Fruit fly (Drosophila melanogaster): ENCODE measurements around the gene CG7031.

The CG7031 gene

dm6 chr3R:22784674-22785316, 19.3 kb upstream of the CG7031 start:
- TF ChIP-seq fd96Ca (GFP tag; IDR thresholded peaks at IDR 0.05): no peak
- no peak for TF ChIP-seq CG10348 (GFP tag; IDR thresholded peaks at IDR 0.05)
- TF ChIP-seq rn (GFP tag; IDR thresholded peaks at IDR 0.05): no peak
- TF ChIP-seq CG12605 (GFP tag; IDR thresholded peaks at IDR 0.05): no peak
- TF ChIP-seq CG34367 (tag; optimal IDR thresholded peaks at IDR 0.05): no peak
- no peak for TF ChIP-seq CG15710 (tag; optimal IDR thresholded peaks at IDR 0.05)
- TF ChIP-seq EcR (GFP tag; optimal IDR thresholded peaks at IDR 0.05): no peak
- TF ChIP-seq Snoo (tag; optimal IDR thresholded peaks at IDR 0.05): no peak
- no peak for TF ChIP-seq Pif1B (GFP tag; optimal IDR thresholded peaks at IDR 0.05)
- TF ChIP-seq Pif1A (GFP tag; optimal IDR thresholded peaks at IDR 0.05): no peak
- no peak for TF ChIP-seq CG13204 (GFP tag; optimal IDR thresholded peaks at IDR 0.05)
- no peak for TF ChIP-seq CG9948 (tag; optimal IDR thresholded peaks at IDR 0.05)
- TF ChIP-seq CG4496 (GFP tag; IDR thresholded peaks at IDR 0.05): no peak
- TF ChIP-seq D1 (tag; optimal IDR thresholded peaks at IDR 0.05): no peak
- no peak for TF ChIP-seq gl (tag; optimal IDR thresholded peaks at IDR 0.05)
- no peak for TF ChIP-seq CG17806 (tag; optimal IDR thresholded peaks at IDR 0.05)
- no peak for TF ChIP-seq CG8301 (tag; optimal IDR thresholded peaks at IDR 0.05)

dm6 chr3R:22789106-22789505, 15.0 kb upstream of the CG7031 start:
- TF ChIP-seq CG12605 (GFP tag; IDR thresholded peaks at IDR 0.05): no peak
- no peak for TF ChIP-seq CG17806 (tag; optimal IDR thresholded peaks at IDR 0.05)
- TF ChIP-seq CG8301 (tag; optimal IDR thresholded peaks at IDR 0.05): no peak
- TF ChIP-seq Pif1A (GFP tag; optimal IDR thresholded peaks at IDR 0.05): no peak
- TF ChIP-seq rn (GFP tag; IDR thresholded peaks at IDR 0.05): no peak
- no peak for TF ChIP-seq Ets98B (GFP tag; IDR thresholded peaks at IDR 0.05)
- no peak for TF ChIP-seq Pif1B (GFP tag; optimal IDR thresholded peaks at IDR 0.05)
- TF ChIP-seq Snoo (tag; optimal IDR thresholded peaks at IDR 0.05): no peak
- no peak for TF ChIP-seq CG14655 (GFP tag; optimal IDR thresholded peaks at IDR 0.05)

dm6 chr3R:22793953-22794352, 10.1 kb upstream of the CG7031 start:
- TF ChIP-seq fd96Ca (GFP tag; IDR thresholded peaks at IDR 0.05) (no peak), D1 (tag; optimal IDR thresholded peaks at IDR 0.05) (no peak), CG12605 (GFP tag; IDR thresholded peaks at IDR 0.05) (no peak), CG8301 (tag; optimal IDR thresholded peaks at IDR 0.05) (no peak), EcR (GFP tag; optimal IDR thresholded peaks at IDR 0.05) (no peak), CG4496 (GFP tag; IDR thresholded peaks at IDR 0.05) (no peak), CG10348 (GFP tag; IDR thresholded peaks at IDR 0.05) (no peak), CG9948 (tag; optimal IDR thresholded peaks at IDR 0.05) (no peak), CG17806 (tag; optimal IDR thresholded peaks at IDR 0.05) (no peak), CG32121 (GFP tag; IDR thresholded peaks at IDR 0.05) (no peak), CG13204 (GFP tag; optimal IDR thresholded peaks at IDR 0.05) (no peak), rn (GFP tag; IDR thresholded peaks at IDR 0.05) (no peak), CG8159 (tag; optimal IDR thresholded peaks at IDR 0.05) (no peak), CG15710 (tag; optimal IDR thresholded peaks at IDR 0.05) (no peak), Snoo (tag; optimal IDR thresholded peaks at IDR 0.05) (no peak), Pif1B (GFP tag; optimal IDR thresholded peaks at IDR 0.05) (no peak), Ets98B (GFP tag; IDR thresholded peaks at IDR 0.05) (no peak), gl (tag; optimal IDR thresholded peaks at IDR 0.05) (no peak), CG14655 (GFP tag; optimal IDR thresholded peaks at IDR 0.05) (no peak)

dm6 chr3R:22807132-22807531, 3.0 kb downstream of the CG7031 start:
- TF ChIP-seq CG8159 (tag; optimal IDR thresholded peaks at IDR 0.05): peak; percentile 16
- no peak for TF ChIP-seq CG32121 (GFP tag; IDR thresholded peaks at IDR 0.05)
- no peak for TF ChIP-seq fd96Ca (GFP tag; IDR thresholded peaks at IDR 0.05)

dm6 chr3R:22810277-22810676, 6.2 kb downstream of the CG7031 start:
- no peak for TF ChIP-seq CG10348 (GFP tag; IDR thresholded peaks at IDR 0.05)
- TF ChIP-seq CG34367 (tag; optimal IDR thresholded peaks at IDR 0.05): no peak
- TF ChIP-seq gl (tag; optimal IDR thresholded peaks at IDR 0.05): no peak
- no peak for TF ChIP-seq EcR (GFP tag; optimal IDR thresholded peaks at IDR 0.05)
- TF ChIP-seq CG13204 (GFP tag; optimal IDR thresholded peaks at IDR 0.05): no peak
- TF ChIP-seq CG9948 (tag; optimal IDR thresholded peaks at IDR 0.05): no peak
- no peak for TF ChIP-seq CG17806 (tag; optimal IDR thresholded peaks at IDR 0.05)
- TF ChIP-seq Ets98B (GFP tag; IDR thresholded peaks at IDR 0.05): no peak
- TF ChIP-seq Pif1B (GFP tag; optimal IDR thresholded peaks at IDR 0.05): no peak
- TF ChIP-seq CG12605 (GFP tag; IDR thresholded peaks at IDR 0.05): no peak
- no peak for TF ChIP-seq fd96Ca (GFP tag; IDR thresholded peaks at IDR 0.05)
- no peak for TF ChIP-seq CG8301 (tag; optimal IDR thresholded peaks at IDR 0.05)
- TF ChIP-seq CG14655 (GFP tag; optimal IDR thresholded peaks at IDR 0.05): no peak
- TF ChIP-seq CG15710 (tag; optimal IDR thresholded peaks at IDR 0.05): no peak
- no peak for TF ChIP-seq D1 (tag; optimal IDR thresholded peaks at IDR 0.05)
- TF ChIP-seq CG4496 (GFP tag; IDR thresholded peaks at IDR 0.05): no peak

- TF ChIP-seq Pif1A (GFP tag; optimal IDR thresholded peaks at IDR 0.05) (no peak), CG17806 (tag; optimal IDR thresholded peaks at IDR 0.05) (no peak), CG8301 (tag; optimal IDR thresholded peaks at IDR 0.05) (no peak), rn (GFP tag; IDR thresholded peaks at IDR 0.05) (no peak), CG34367 (tag; optimal IDR thresholded peaks at IDR 0.05) (no peak), Ets98B (GFP tag; IDR thresholded peaks at IDR 0.05) (no peak), gl (tag; optimal IDR thresholded peaks at IDR 0.05) (no peak), CG14655 (GFP tag; optimal IDR thresholded peaks at IDR 0.05) (no peak), Snoo (tag; optimal IDR thresholded peaks at IDR 0.05) (no peak), CG4496 (GFP tag; IDR thresholded peaks at IDR 0.05) (no peak), CG10348 (GFP tag; IDR thresholded peaks at IDR 0.05) (no peak), D1 (tag; optimal IDR thresholded peaks at IDR 0.05) (no peak), CG12605 (GFP tag; IDR thresholded peaks at IDR 0.05) (no peak), CG32121 (GFP tag; IDR thresholded peaks at IDR 0.05) (no peak), fd96Ca (GFP tag; IDR thresholded peaks at IDR 0.05) (no peak)
These were observed 12.0 kb downstream of the CG7031 start, which contains the start of gene CG13840 for dm6 chr3R:22816078-22816436. Gene CG13840 (minus strand): TSS chr3R:22816178.

Data from whole organism, pupa.